Fruit fly (Drosophila melanogaster) whole organism, embryonic: ENCODE data around the gene Hsp22.

Experiments used
- ATbp ChIP-seq: fragments of 200-800 bp; sonication (Bioruptor generic); optimal IDR thresholded peaks from 2 replicates; lab custom pipeline; 2017; ENCODE audit warnings: missing biosample characterization, mild to moderate bottlenecking, missing genetic modification characterization, missing genetic modification reagents
- CG10209 ChIP-seq: fragments of 200-800 bp; sonication (Bioruptor generic); optimal IDR thresholded peaks from 3 replicates; lab custom pipeline; 2017; ENCODE audit warnings: missing biosample characterization, mild to moderate bottlenecking, missing genetic modification characterization, missing genetic modification reagents
- CG10267 ChIP-seq: fragments of 200-800 bp; sonication (Bioruptor generic); optimal IDR thresholded peaks from 2 replicates; lab custom pipeline; 2018; ENCODE audit warnings: missing biosample characterization, mild to moderate bottlenecking, missing genetic modification characterization, moderate library complexity
- CG11560 ChIP-seq: fragments of 200-800 bp; sonication (Bioruptor generic); IDR thresholded peaks from 3 replicates; pipeline ENCODE4 v1.3.6; 2022; ENCODE audit warnings: missing biosample characterization, missing genetic modification characterization
- CG12299 ChIP-seq: fragments of 200-800 bp; sonication (Bioruptor generic); optimal IDR thresholded peaks from 2 replicates; lab custom pipeline; 2018; ENCODE audit warnings: missing biosample characterization, mild to moderate bottlenecking, missing genetic modification characterization
- CG14050 ChIP-seq: fragments of 200-800 bp; sonication (Bioruptor generic); IDR thresholded peaks from 3 replicates; pipeline ENCODE4 v1.3.6; 2022; ENCODE audit warnings: missing biosample characterization, missing genetic modification characterization
- CG1603 ChIP-seq: fragments of 200-800 bp; sonication (Bioruptor generic); optimal IDR thresholded peaks from 2 replicates; lab custom pipeline; 2019; ENCODE audit warnings: missing biosample characterization, mild to moderate bottlenecking, missing genetic modification characterization, moderate library complexity
- CG17359 ChIP-seq: fragments of 200-800 bp; sonication (Bioruptor generic); optimal IDR thresholded peaks from 3 replicates; lab custom pipeline; 2018; ENCODE audit warnings: missing biosample characterization, mild to moderate bottlenecking, missing genetic modification characterization, moderate library complexity
- CG17802 ChIP-seq: fragments of 200-800 bp; sonication (Bioruptor generic); optimal IDR thresholded peaks from 2 replicates; lab custom pipeline; 2018; ENCODE audit warnings: missing biosample characterization, mild to moderate bottlenecking, missing genetic modification characterization, moderate library complexity
- CG1792 ChIP-seq: fragments of 200-800 bp; sonication (Bioruptor generic); optimal IDR thresholded peaks from 2 replicates; lab custom pipeline; 2016; ENCODE audit warnings: missing biosample characterization, missing genetic modification characterization
- CG18599 ChIP-seq: fragments of 200-800 bp; sonication (Bioruptor generic); optimal IDR thresholded peaks from 3 replicates; lab custom pipeline; 2017; ENCODE audit warnings: missing biosample characterization, missing genetic modification characterization, mild to moderate bottlenecking, moderate library complexity, missing genetic modification reagents
- CG2202 ChIP-seq: fragments of 200-800 bp; sonication (Bioruptor generic); optimal IDR thresholded peaks from 2 replicates; lab custom pipeline; 2018; ENCODE audit warnings: missing biosample characterization, mild to moderate bottlenecking, missing genetic modification characterization
- CG30020 ChIP-seq: fragments of 200-800 bp; optimal IDR thresholded peaks from 2 replicates; lab custom pipeline; 2019; ENCODE audit warnings: missing biosample characterization, mild to moderate bottlenecking, missing genetic modification characterization, moderate library complexity
- CG4282 ChIP-seq: fragments of 200-800 bp; sonication (Bioruptor generic); optimal IDR thresholded peaks from 2 replicates; lab custom pipeline; 2016; ENCODE audit warnings: missing biosample characterization, missing genetic modification characterization
- CG43689 ChIP-seq: fragments of 200-800 bp; sonication (Bioruptor generic); IDR thresholded peaks from 2 replicates; pipeline ENCODE4 v1.3.6; 2022; ENCODE audit warnings: missing biosample characterization, missing genetic modification characterization
- CG6765 ChIP-seq: fragments of 200-800 bp; sonication (Bioruptor generic); optimal IDR thresholded peaks from 3 replicates; lab custom pipeline; 2017; ENCODE audit warnings: missing biosample characterization, mild to moderate bottlenecking, missing genetic modification characterization
- CG6854 ChIP-seq: fragments of 200-800 bp; sonication (Bioruptor generic); optimal IDR thresholded peaks from 3 replicates; lab custom pipeline; 2017; ENCODE audit warnings: missing biosample characterization, mild to moderate bottlenecking, missing genetic modification characterization
- CG7372 ChIP-seq: fragments of 200-800 bp; sonication (Bioruptor generic); IDR thresholded peaks from 2 replicates; pipeline ENCODE4 v1.3.6; 2022; ENCODE audit warnings: missing biosample characterization, missing genetic modification characterization
- CG8924 ChIP-seq: fragments of 200-800 bp; optimal IDR thresholded peaks from 3 replicates; lab custom pipeline; 2019; ENCODE audit warnings: missing biosample characterization, mild to moderate bottlenecking, missing genetic modification characterization, moderate library complexity
- CG9215 ChIP-seq: fragments of 200-800 bp; sonication (Bioruptor generic); IDR thresholded peaks from 2 replicates; pipeline ENCODE4 v1.3.6; 2022; ENCODE audit warnings: missing biosample characterization, missing genetic modification characterization
- CG9817 ChIP-seq: fragments of 200-800 bp; sonication (Bioruptor generic); optimal IDR thresholded peaks from 2 replicates; lab custom pipeline; 2018; ENCODE audit warnings: missing biosample characterization, mild to moderate bottlenecking, missing genetic modification characterization, moderate library complexity
- CHES-1-like ChIP-seq: fragments of 200-800 bp; sonication (Bioruptor generic); optimal IDR thresholded peaks from 2 replicates; lab custom pipeline; 2016; ENCODE audit warnings: missing biosample characterization, missing genetic modification characterization
- E2f1 ChIP-seq: fragments of 200-800 bp; sonication (Bioruptor generic); IDR thresholded peaks from 2 replicates; pipeline ENCODE4 v1.3.6; 2022; ENCODE audit warnings: missing biosample characterization, missing genetic modification characterization
- E2f2 ChIP-seq: fragments of 200-800 bp; sonication (Bioruptor generic); IDR thresholded peaks from 2 replicates; pipeline ENCODE4 v1.3.6; 2022; ENCODE audit warnings: missing biosample characterization, missing genetic modification characterization
- Hr51 ChIP-seq, 2 experiments: fragments of 200-800 bp; sonication (Bioruptor generic); optimal IDR thresholded peaks; 2 replicates in 1 of 2; 3 replicates in 1 of 2; lab custom pipeline; 2016 to 2018; ENCODE audit warnings: missing biosample characterization in 2 of 2, missing genetic modification characterization in 2 of 2, mild to moderate bottlenecking in 1 of 2, moderate library complexity in 1 of 2
- Mes4 ChIP-seq: fragments of 200-800 bp; sonication (Bioruptor generic); optimal IDR thresholded peaks from 2 replicates; lab custom pipeline; 2016; ENCODE audit warnings: missing biosample characterization, missing genetic modification characterization
- Mrtf ChIP-seq: fragments of 200-800 bp; sonication (Bioruptor generic); IDR thresholded peaks from 3 replicates; pipeline ENCODE4 v1.3.6; 2022; ENCODE audit warnings: missing biosample characterization, missing genetic modification characterization
- Oli ChIP-seq: fragments of 200-800 bp; sonication (Bioruptor generic); optimal IDR thresholded peaks from 2 replicates; lab custom pipeline; 2018; ENCODE audit warnings: missing biosample characterization, mild to moderate bottlenecking, missing genetic modification characterization, moderate library complexity
- Six4 ChIP-seq: fragments of 200-800 bp; sonication (Bioruptor generic); optimal IDR thresholded peaks from 2 replicates; lab custom pipeline; 2016; ENCODE audit warnings: missing biosample characterization, missing genetic modification characterization
- Sox100B ChIP-seq: fragments of 200-800 bp; sonication (Bioruptor generic); optimal IDR thresholded peaks from 3 replicates; lab custom pipeline; 2018; ENCODE audit warnings: missing biosample characterization, mild to moderate bottlenecking, missing genetic modification characterization
- bab2 ChIP-seq: fragments of 200-800 bp; sonication (Bioruptor generic); optimal IDR thresholded peaks from 2 replicates; lab custom pipeline; 2016; ENCODE audit warnings: missing biosample characterization, missing genetic modification characterization
- bsh ChIP-seq, 2 experiments: fragments of 200-800 bp; sonication (Bioruptor generic); optimal IDR thresholded peaks; 2 replicates each; lab custom pipeline; 2017 to 2018; ENCODE audit warnings: mild to moderate bottlenecking in 2 of 2, missing biosample characterization in 2 of 2, missing genetic modification characterization in 2 of 2, moderate library complexity in 1 of 2
- cad ChIP-seq: fragments of >200 bp; optimal IDR thresholded peaks from 2 replicates; lab custom pipeline; 2017; ENCODE audit warnings: missing biosample characterization, missing genetic modification characterization
- dan ChIP-seq: fragments of 200-800 bp; sonication (Bioruptor generic); IDR thresholded peaks from 2 replicates; pipeline ENCODE4 v1.3.6; 2022; ENCODE audit warnings: missing biosample characterization, missing genetic modification characterization
- dpn ChIP-seq, 2 experiments: fragments of 200-800 bp; sonication (Bioruptor generic); optimal IDR thresholded peaks; 3 replicates each; lab custom pipeline; 2016; ENCODE audit warnings: missing biosample characterization in 2 of 2, missing genetic modification characterization in 2 of 2
- en ChIP-seq: fragments of 200-800 bp; sonication (Bioruptor generic); optimal IDR thresholded peaks from 2 replicates; lab custom pipeline; 2016; ENCODE audit warnings: missing biosample characterization, missing genetic modification characterization
- eyg ChIP-seq: fragments of 200-800 bp; sonication (Bioruptor generic); optimal IDR thresholded peaks from 3 replicates; lab custom pipeline; 2016; ENCODE audit warnings: missing biosample characterization, missing genetic modification characterization
- fd3F ChIP-seq: fragments of 200-800 bp; sonication (Bioruptor generic); optimal IDR thresholded peaks from 2 replicates; lab custom pipeline; 2018; ENCODE audit warnings: missing biosample characterization, mild to moderate bottlenecking, missing genetic modification characterization, moderate library complexity
- fru ChIP-seq: fragments of >200 bp; optimal IDR thresholded peaks from 2 replicates; lab custom pipeline; 2017
- insv ChIP-seq, 2 experiments: fragments of 200-800 bp; sonication (Bioruptor generic); optimal IDR thresholded peaks; 3 replicates each; lab custom pipeline; 2016 to 2018; ENCODE audit warnings: missing biosample characterization in 2 of 2, missing genetic modification characterization in 2 of 2
- ken ChIP-seq: fragments of 200-800 bp; sonication (Bioruptor generic); IDR thresholded peaks from 3 replicates; pipeline ENCODE4 v1.3.6; 2022; ENCODE audit warnings: missing biosample characterization, missing genetic modification characterization
- lbe ChIP-seq: fragments of 200-800 bp; sonication (Bioruptor generic); optimal IDR thresholded peaks from 2 replicates; lab custom pipeline; 2016; ENCODE audit warnings: missing biosample characterization, mild to moderate bottlenecking, missing genetic modification characterization
- nerfin-2 ChIP-seq: fragments of 200-800 bp; sonication (Bioruptor generic); IDR thresholded peaks from 2 replicates; pipeline ENCODE4 v1.3.6; 2022; ENCODE audit warnings: missing biosample characterization, missing genetic modification characterization; ENCODE audit not compliant: partially characterized antibody
- onecut ChIP-seq: fragments of 200-800 bp; sonication (Bioruptor generic); IDR thresholded peaks from 2 replicates; pipeline ENCODE4 v1.3.6; 2022; ENCODE audit warnings: missing biosample characterization, missing genetic modification characterization
- row ChIP-seq: fragments of 200-800 bp; sonication (Bioruptor generic); IDR thresholded peaks from 3 replicates; pipeline ENCODE4 v1.3.6; 2022; ENCODE audit warnings: missing biosample characterization, missing genetic modification characterization
- unpg ChIP-seq: fragments of 200-800 bp; sonication (Bioruptor generic); optimal IDR thresholded peaks from 3 replicates; lab custom pipeline; 2018; ENCODE audit warnings: missing biosample characterization, mild to moderate bottlenecking, missing genetic modification characterization, moderate library complexity
- usp ChIP-seq: fragments of >200 bp; optimal IDR thresholded peaks from 2 replicates; lab custom pipeline; 2017; ENCODE audit warnings: missing biosample characterization, missing genetic modification characterization
- vnd ChIP-seq: fragments of 200-800 bp; sonication (Bioruptor generic); IDR thresholded peaks from 3 replicates; pipeline ENCODE4 v1.3.6; 2022; ENCODE audit warnings: missing biosample characterization, missing genetic modification characterization; ENCODE audit not compliant: partially characterized antibody
- wor ChIP-seq: fragments of 200-800 bp; sonication (Bioruptor generic); IDR thresholded peaks from 2 replicates; pipeline ENCODE4 v1.3.6; 2022; ENCODE audit warnings: missing biosample characterization, missing genetic modification characterization

Hsp22 gene

dm6 chr3L:9422636-9423419 is 50.1 kb downstream of the Hsp22 start, which contains the start of gene aay (continued):
- peak; percentile 96 for TF ChIP-seq dan
- peak; percentile 90 for TF ChIP-seq CG17802 (tag; lab: Kevin White, UChicago)
- no peak for TF ChIP-seq fru (lab: Kevin White, UChicago)
- TF ChIP-seq bab2 (GFP tag; lab: Kevin White, UChicago) = peak; percentile 99
- peak; percentile 90 for TF ChIP-seq CG43689
- peak; percentile 97 for TF ChIP-seq wor
- TF ChIP-seq CG6854 = peak; percentile 98
- peak; percentile 94 for TF ChIP-seq CG9215 (GFP tag; lab: Robert Waterston, UW)
- TF ChIP-seq CG8924 (tag; lab: Kevin White, UChicago) = peak; percentile 100
- peak; percentile 99 for TF ChIP-seq ATbp (GFP tag; lab: Kevin White, UChicago)
- peak; percentile 97 for TF ChIP-seq CG7372 (GFP tag; lab: Robert Waterston, UW)
- TF ChIP-seq bsh (GFP tag; optimal IDR thresholded peaks at IDR 0.05; lab: Kevin White, UChicago) = peak; percentile 93 to 99
- TF ChIP-seq CG12299 (tag; lab: Kevin White, UChicago) = peak; percentile 99
- TF ChIP-seq ken (GFP tag; lab: Robert Waterston, UW) = peak; percentile 97
- no peak for TF ChIP-seq usp (GFP tag; lab: Kevin White, UChicago)
- peak; percentile 97 for TF ChIP-seq CHES-1-like
- peak; percentile 98 for TF ChIP-seq CG9817 (tag; lab: Kevin White, UChicago)
- TF ChIP-seq Six4 (GFP tag; lab: Kevin White, UChicago) = peak; percentile 99
- peak; percentile 95 for TF ChIP-seq onecut (GFP tag; lab: Robert Waterston, UW)
- peak; percentile 98 to 99 for TF ChIP-seq dpn (GFP tag; optimal IDR thresholded peaks at IDR 0.05; lab: Kevin White, UChicago)
- peak; percentile 87 for TF ChIP-seq E2f2 (GFP tag; lab: Robert Waterston, UW)
- peak; percentile 98 to 99 for TF ChIP-seq Hr51 (GFP tag; optimal IDR thresholded peaks at IDR 0.05; lab: Kevin White, UChicago)
- peak; percentile 97 for TF ChIP-seq CG1792 (GFP tag; lab: Kevin White, UChicago)
- TF ChIP-seq CG1603 (tag; lab: Kevin White, UChicago) = peak; percentile 97
- TF ChIP-seq CG4282 (GFP tag; lab: Kevin White, UChicago) = peak; percentile 92
- TF ChIP-seq row = peak; percentile 99
- TF ChIP-seq E2f1 (GFP tag; lab: Robert Waterston, UW) = peak; percentile 98
- TF ChIP-seq CG2202 = peak; percentile 99
- TF ChIP-seq CG10209 (GFP tag; lab: Kevin White, UChicago) = peak; percentile 99
- peak; percentile 98 for TF ChIP-seq fd3F (GFP tag; lab: Kevin White, UChicago)
- TF ChIP-seq en (GFP tag; lab: Kevin White, UChicago) = peak; percentile 94
- TF ChIP-seq CG6765 = peak; percentile 98
- TF ChIP-seq CG10267 (tag; lab: Kevin White, UChicago) = peak; percentile 99
- peak; percentile 99 for TF ChIP-seq CG18599 (GFP tag; lab: Kevin White, UChicago)
- TF ChIP-seq cad (GFP tag; lab: Kevin White, UChicago) = no peak
- peak; percentile 66 to 81 for TF ChIP-seq insv (GFP tag; optimal IDR thresholded peaks at IDR 0.05; lab: Kevin White, UChicago)
- no peak for TF ChIP-seq nerfin-2 (GFP tag; lab: Robert Waterston, UW)
- TF ChIP-seq vnd (GFP tag; lab: Robert Waterston, UW) = no peak
- peak; percentile 97 for TF ChIP-seq Mrtf (GFP tag; lab: Robert Waterston, UW)
- peak; percentile 91 for TF ChIP-seq CG11560
- peak; percentile 98 for TF ChIP-seq eyg (GFP tag; lab: Kevin White, UChicago)
- TF ChIP-seq Sox100B (GFP tag; lab: Kevin White, UChicago) = peak; percentile 99
- TF ChIP-seq Oli (tag; lab: Kevin White, UChicago) = peak; percentile 99
- peak; percentile 97 for TF ChIP-seq CG14050
- peak; percentile 97 for TF ChIP-seq lbe (GFP tag; lab: Kevin White, UChicago)
- TF ChIP-seq CG17359 (tag; lab: Kevin White, UChicago) = peak; percentile 99
- TF ChIP-seq CG30020 = peak; percentile 89
- peak; percentile 99 for TF ChIP-seq unpg (GFP tag; lab: Kevin White, UChicago)
- TF ChIP-seq Mes4 (GFP tag; lab: Kevin White, UChicago) = peak; percentile 98
